Worm (Caenorhabditis elegans): Measurements from ENCODE around the gene C26H9A.4.

- TF ChIP-seq klf-2 (GFP tag; conservative IDR thresholded peaks at IDR 0.05) (no peak), ztf-29 (GFP tag; IDR thresholded peaks at IDR 0.05) (no peak), flt-1 (GFP tag; IDR thresholded peaks at IDR 0.05) (no peak)
Measured at ce11 chrIV:12700944-12701343, 47.7 kb downstream of the C26H9A.4 start.
